Fruit fly (Drosophila melanogaster) whole organism, wandering third instar larva: ENCODE data around the gene t-Grip84.

Experiments
- CG32264 ChIP-seq: fragments of 200-800 bp; sonication (Bioruptor generic); optimal IDR thresholded peaks from 2 replicates; lab custom pipeline; 2016; ENCODE audit warnings: missing biosample characterization, missing genetic modification characterization
- CG9705 ChIP-seq: fragments of 200-800 bp; sonication (Bioruptor generic); optimal IDR thresholded peaks from 2 replicates; lab custom pipeline; 2018; ENCODE audit warnings: missing biosample characterization, mild to moderate bottlenecking, missing genetic modification characterization
- CrebA ChIP-seq: fragments of 200-800 bp; sonication (Bioruptor generic); optimal IDR thresholded peaks from 2 replicates; lab custom pipeline; 2016; ENCODE audit warnings: missing biosample characterization, mild to moderate bottlenecking, missing genetic modification characterization, borderline replicate concordance
- Dfd ChIP-seq: fragments of >200 bp; optimal IDR thresholded peaks from 2 replicates; lab custom pipeline; 2017; ENCODE audit warnings: missing biosample characterization, missing genetic modification characterization
- Dif ChIP-seq: fragments of 200-275, 200-300 bp; sonication (Bioruptor generic); optimal IDR thresholded peaks from 2 replicates; lab custom pipeline; 2018; ENCODE audit warnings: missing biosample characterization, missing genetic modification characterization; ENCODE audit not compliant: partially characterized antibody
- GATAd ChIP-seq: sonication (Bioruptor generic); optimal IDR thresholded peaks from 2 replicates; lab custom pipeline; 2016; ENCODE audit warnings: missing biosample characterization, missing genetic modification characterization
- HLH106 ChIP-seq: fragments of 200-800 bp; optimal IDR thresholded peaks from 3 replicates; lab custom pipeline; 2019; ENCODE audit warnings: missing biosample characterization, mild to moderate bottlenecking, missing genetic modification characterization, moderate library complexity
- Hnf4 ChIP-seq: fragments of 200-800 bp; sonication (Bioruptor generic); optimal IDR thresholded peaks from 2 replicates; lab custom pipeline; 2016; ENCODE audit warnings: missing biosample characterization, mild to moderate bottlenecking, missing genetic modification characterization
- Hr78 ChIP-seq: fragments of >200 bp; optimal IDR thresholded peaks from 2 replicates; lab custom pipeline; 2017; ENCODE audit warnings: missing biosample characterization, missing genetic modification characterization
- Hr83 ChIP-seq: fragments of 200-300 bp; sonication (Bioruptor generic); optimal IDR thresholded peaks from 2 replicates; lab custom pipeline; 2016; ENCODE audit warnings: missing biosample characterization, mild to moderate bottlenecking, missing genetic modification characterization, moderate library complexity; ENCODE audit not compliant: poor library complexity, severe bottlenecking
- Jra ChIP-seq: sonication (Bioruptor generic); optimal IDR thresholded peaks from 2 replicates; lab custom pipeline; 2016; ENCODE audit warnings: missing biosample characterization, missing genetic modification characterization
- Mio ChIP-seq: sonication (Bioruptor generic); optimal IDR thresholded peaks from 2 replicates; lab custom pipeline; 2016; ENCODE audit warnings: missing biosample characterization, missing genetic modification characterization
- Myc ChIP-seq: fragments of >200 bp; optimal IDR thresholded peaks from 2 replicates; lab custom pipeline; 2017
- N ChIP-seq: fragments of >200 bp; optimal IDR thresholded peaks from 2 replicates; lab custom pipeline; 2018; ENCODE audit warnings: missing biosample characterization, missing external identifiers, missing genetic modification characterization
- OdsH ChIP-seq: fragments of 200-800 bp; sonication (Bioruptor generic); optimal IDR thresholded peaks from 2 replicates; lab custom pipeline; 2016; ENCODE audit warnings: missing biosample characterization, mild to moderate bottlenecking, missing genetic modification characterization
- Rel ChIP-seq, 2 experiments: fragments of 200-800 bp; sonication (Bioruptor generic) in 1 of 2; optimal IDR thresholded peaks; 2 replicates in 1 of 2; 3 replicates in 1 of 2; lab custom pipeline; 2016 to 2019; ENCODE audit warnings: mild to moderate bottlenecking in 2 of 2, missing biosample characterization in 2 of 2, missing genetic modification characterization in 2 of 2, moderate library complexity in 1 of 2
- Sp1 ChIP-seq: fragments of 200-800 bp; sonication (Bioruptor generic); optimal IDR thresholded peaks from 3 replicates; lab custom pipeline; 2019; ENCODE audit warnings: missing biosample characterization, mild to moderate bottlenecking, missing genetic modification characterization, moderate library complexity
- Vsx2 ChIP-seq: fragments of 200-300, 225-300 bp; sonication (Bioruptor generic); optimal IDR thresholded peaks from 2 replicates; lab custom pipeline; 2018; ENCODE audit warnings: missing biosample characterization, missing genetic modification characterization; ENCODE audit not compliant: partially characterized antibody
- br ChIP-seq: fragments of 200-800 bp; sonication (Bioruptor generic); optimal IDR thresholded peaks from 2 replicates; lab custom pipeline; 2016; ENCODE audit warnings: missing biosample characterization, missing genetic modification characterization
- brk ChIP-seq: fragments of 200-800 bp; sonication (Bioruptor generic); optimal IDR thresholded peaks from 2 replicates; lab custom pipeline; 2016; ENCODE audit warnings: missing biosample characterization, mild to moderate bottlenecking, missing genetic modification characterization
- dl ChIP-seq, 2 experiments: fragments of 175-275, 200-275 bp in 1 of 2; fragments of 200-275 bp in 1 of 2; sonication (Bioruptor generic); optimal IDR thresholded peaks; lab custom pipeline; 2018; ENCODE audit warnings: mild to moderate bottlenecking in 2 of 2, missing biosample characterization in 2 of 2, missing genetic modification characterization in 2 of 2, moderate library complexity in 2 of 2; ENCODE audit not compliant: partially characterized antibody in 2 of 2, insufficient read depth in 1 of 2
- dmrt93B ChIP-seq: fragments of 200-800 bp; sonication (Bioruptor generic); optimal IDR thresholded peaks from 2 replicates; lab custom pipeline; 2018; ENCODE audit warnings: missing biosample characterization, mild to moderate bottlenecking, missing genetic modification characterization
- dsf ChIP-seq: sonication (Bioruptor generic); optimal IDR thresholded peaks from 2 replicates; lab custom pipeline; 2016; ENCODE audit warnings: missing biosample characterization, missing genetic modification characterization, borderline replicate concordance
- ey ChIP-seq: fragments of 200-800 bp; sonication (Bioruptor generic); optimal IDR thresholded peaks from 2 replicates; lab custom pipeline; 2016; ENCODE audit warnings: missing biosample characterization, missing genetic modification characterization
- foxo ChIP-seq, 2 experiments: fragments of 200-800 bp; sonication (Bioruptor generic); optimal IDR thresholded peaks; 2 replicates in 1 of 2; 3 replicates in 1 of 2; lab custom pipeline; 2016 to 2017; ENCODE audit warnings: missing biosample characterization in 2 of 2, missing genetic modification characterization in 2 of 2
- fru ChIP-seq: fragments of 200-800 bp; sonication (Bioruptor generic); optimal IDR thresholded peaks from 3 replicates; lab custom pipeline; 2016; ENCODE audit warnings: missing biosample characterization, mild to moderate bottlenecking, missing genetic modification characterization
- h ChIP-seq: fragments of 200-800 bp; sonication (Bioruptor generic); optimal IDR thresholded peaks from 3 replicates; lab custom pipeline; 2016; ENCODE audit warnings: missing biosample characterization, mild to moderate bottlenecking, missing genetic modification characterization
- jim ChIP-seq: fragments of 175-275, 200-325 bp; sonication (Bioruptor generic); optimal IDR thresholded peaks from 2 replicates; lab custom pipeline; 2016; ENCODE audit warnings: missing biosample characterization, mild to moderate bottlenecking, missing genetic modification characterization
- lola ChIP-seq: fragments of >200 bp; optimal IDR thresholded peaks from 2 replicates; lab custom pipeline; 2017; ENCODE audit warnings: missing biosample characterization, missing genetic modification characterization
- pan ChIP-seq: fragments of >200 bp; optimal IDR thresholded peaks from 2 replicates; lab custom pipeline; 2017
- psq ChIP-seq: fragments of 200-800 bp; sonication (Bioruptor generic); optimal IDR thresholded peaks from 3 replicates; lab custom pipeline; 2017; ENCODE audit warnings: missing biosample characterization, mild to moderate bottlenecking, missing genetic modification characterization, moderate library complexity
- rgr ChIP-seq: fragments of 200-800 bp; sonication (Bioruptor generic); optimal IDR thresholded peaks from 3 replicates; lab custom pipeline; 2016; ENCODE audit warnings: missing biosample characterization, mild to moderate bottlenecking, missing genetic modification characterization
- sage ChIP-seq: fragments of 200-800 bp; sonication (Bioruptor generic); optimal IDR thresholded peaks from 2 replicates; lab custom pipeline; 2016; ENCODE audit warnings: missing biosample characterization, mild to moderate bottlenecking, missing genetic modification characterization
- sv ChIP-seq: fragments of 200-800 bp; sonication (Bioruptor generic); optimal IDR thresholded peaks from 3 replicates; lab custom pipeline; 2016; ENCODE audit warnings: missing biosample characterization, missing genetic modification characterization
- usp ChIP-seq: fragments of >200 bp; optimal IDR thresholded peaks from 2 replicates; lab custom pipeline; 2017; ENCODE audit warnings: missing biosample characterization, missing genetic modification characterization
- woc ChIP-seq: sonication (Bioruptor generic); optimal IDR thresholded peaks from 2 replicates; lab custom pipeline; 2016; ENCODE audit warnings: missing biosample characterization, mild to moderate bottlenecking, missing genetic modification characterization

The t-Grip84 gene

DNA sequence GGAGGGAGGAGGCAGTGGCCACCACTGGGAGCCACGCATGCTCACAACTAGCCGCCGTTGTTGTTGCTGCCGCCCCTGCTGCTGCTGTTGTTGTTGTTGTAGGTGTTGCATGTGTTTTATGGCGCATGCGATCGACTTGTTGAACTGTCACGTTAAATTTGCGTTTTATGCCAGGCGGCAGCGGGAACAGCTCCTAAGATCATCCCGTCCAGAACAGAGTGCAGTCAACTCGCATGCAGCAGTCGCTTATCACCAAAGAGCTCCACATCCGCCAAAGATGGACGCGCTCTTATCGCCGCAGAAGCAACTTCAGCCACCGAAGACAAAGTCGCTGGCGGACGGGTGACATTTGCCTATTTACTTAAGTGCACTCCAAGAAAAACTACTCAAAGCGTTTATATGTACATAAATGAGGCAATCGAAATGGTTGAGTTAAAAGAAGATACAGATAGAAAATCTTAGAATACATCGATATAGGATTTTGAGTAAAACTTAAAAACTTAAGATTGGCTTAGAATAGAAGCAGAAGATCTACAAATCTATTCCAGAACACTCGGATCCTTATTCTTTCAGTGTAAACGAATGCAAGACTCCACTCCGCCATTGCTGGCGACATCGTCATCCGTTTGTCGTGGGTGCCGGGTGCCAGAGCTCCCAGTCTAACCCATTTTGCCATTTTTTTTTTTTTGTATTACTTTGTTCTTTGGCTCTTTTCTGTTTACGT lies 41.9 kb upstream of the t-Grip84 start:
- TF ChIP-seq Vsx2 (GFP tag; lab: Kevin White, UChicago), result no peak
- TF ChIP-seq ey, result no peak
- no peak for TF ChIP-seq Hnf4 (GFP tag; lab: Kevin White, UChicago)
- no peak for TF ChIP-seq usp (GFP tag; lab: Kevin White, UChicago)
- no peak for TF ChIP-seq brk (GFP tag; lab: Kevin White, UChicago)
- TF ChIP-seq psq, result no peak
- TF ChIP-seq lola, result no peak
- no peak for TF ChIP-seq h (GFP tag; lab: Kevin White, UChicago)
- TF ChIP-seq Mio (GFP tag; lab: Kevin White, UChicago), result no peak
- TF ChIP-seq N, result no peak
- no peak for TF ChIP-seq dsf (GFP tag; lab: Kevin White, UChicago)
- TF ChIP-seq sage (GFP tag; lab: Kevin White, UChicago), result no peak
- TF ChIP-seq woc (GFP tag; lab: Kevin White, UChicago), result no peak

DNA sequence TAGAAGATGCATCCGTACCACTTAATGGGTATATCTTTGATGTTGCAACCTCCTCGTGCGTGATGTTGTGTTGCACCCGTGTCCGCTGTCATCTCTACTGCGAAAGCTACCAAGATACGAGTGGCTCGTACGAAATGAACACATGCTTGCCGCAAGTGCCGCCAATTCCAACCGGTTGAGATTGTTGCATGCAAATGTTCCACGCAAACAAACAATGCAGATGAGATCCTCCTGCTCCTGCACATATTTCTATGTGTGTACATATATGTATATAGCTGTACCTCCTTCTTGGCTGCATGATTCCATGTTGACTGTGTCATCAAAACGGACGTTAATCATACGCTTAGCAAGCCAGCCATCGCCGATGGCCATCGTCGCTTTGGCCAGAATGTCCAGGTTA lies 39.2 kb upstream of the t-Grip84 start:
- TF ChIP-seq Rel (GFP tag; optimal IDR thresholded peaks at IDR 0.05; lab: Kevin White, UChicago), result no peak
- TF ChIP-seq Rel (tag; optimal IDR thresholded peaks at IDR 0.05; lab: Kevin White, UChicago), result no peak
- TF ChIP-seq Hr78, result no peak
- no peak for TF ChIP-seq HLH106
- no peak for TF ChIP-seq dsf (GFP tag; lab: Kevin White, UChicago)
- TF ChIP-seq CG32264 (GFP tag; lab: Kevin White, UChicago), result no peak
- no peak for TF ChIP-seq Myc
- no peak for TF ChIP-seq lola
- no peak for TF ChIP-seq sv (GFP tag; lab: Kevin White, UChicago)
- TF ChIP-seq psq, result no peak
- TF ChIP-seq foxo (GFP tag; optimal IDR thresholded peaks at IDR 0.05; lab: Kevin White, UChicago), result no peak
- no peak for TF ChIP-seq dmrt93B (GFP tag; lab: Kevin White, UChicago)
- TF ChIP-seq CrebA, result no peak
- TF ChIP-seq Hnf4 (GFP tag; lab: Kevin White, UChicago), result no peak
- TF ChIP-seq Hr83 (GFP tag; lab: Kevin White, UChicago), result no peak
- TF ChIP-seq Vsx2 (GFP tag; lab: Kevin White, UChicago), result no peak
- TF ChIP-seq jim, result no peak
- TF ChIP-seq Mio (GFP tag; lab: Kevin White, UChicago), result no peak
- no peak for TF ChIP-seq ey
- no peak for TF ChIP-seq N

DNA sequence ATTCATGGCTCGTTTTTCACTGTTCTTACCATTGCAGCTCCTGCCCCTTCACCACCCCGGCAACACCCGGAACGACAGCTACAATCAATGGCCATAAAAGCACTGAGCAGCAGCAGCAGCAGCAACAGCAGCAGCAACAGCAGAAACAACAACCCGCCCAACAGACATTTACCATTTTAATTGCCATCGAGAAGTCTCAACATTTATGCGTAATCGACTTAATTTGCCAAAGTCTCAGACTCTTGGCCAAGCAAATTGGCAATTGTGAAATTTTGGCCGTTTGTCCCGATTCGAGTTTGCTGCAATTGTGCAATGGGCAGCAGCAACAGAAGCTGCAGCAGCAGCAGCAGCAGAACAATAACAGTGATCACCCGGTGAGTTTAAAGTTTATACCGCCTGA lies 33.8 kb upstream of the t-Grip84 start:
- TF ChIP-seq lola, result no peak
- TF ChIP-seq pan (lab: Kevin White, UChicago), result no peak
- TF ChIP-seq Dfd, result peak; percentile 91
- no peak for TF ChIP-seq ey
- TF ChIP-seq HLH106, result no peak
- TF ChIP-seq OdsH (GFP tag; lab: Kevin White, UChicago), result no peak

DNA sequence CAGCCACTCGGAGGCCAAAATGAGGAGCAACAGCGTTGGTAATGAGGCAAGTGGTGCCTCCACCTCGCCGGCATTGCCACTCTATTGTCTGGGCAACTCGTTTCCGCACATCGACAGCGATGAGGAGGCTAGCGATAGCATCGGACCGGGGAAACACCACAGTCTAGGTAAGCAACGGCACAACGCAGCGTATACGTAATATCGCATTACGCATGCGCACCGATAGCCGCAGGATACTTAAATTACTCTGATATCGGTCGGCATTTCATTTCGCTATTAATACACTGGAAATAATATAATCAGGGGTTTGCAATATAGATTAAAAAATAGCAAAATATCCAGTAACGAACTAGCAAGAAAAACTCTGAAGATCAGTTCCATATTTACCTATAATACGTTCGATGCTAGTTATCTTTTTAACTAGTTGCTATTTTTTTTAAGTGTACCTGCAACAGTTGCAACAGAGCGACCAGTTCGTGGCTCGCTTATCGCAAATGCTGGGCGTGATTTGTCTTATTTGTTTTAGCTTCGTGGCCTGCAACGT lies 26.7 kb upstream of the t-Grip84 start:
- TF ChIP-seq woc (GFP tag; lab: Kevin White, UChicago) (no peak), GATAd (GFP tag; lab: Kevin White, UChicago) (no peak), CG32264 (GFP tag; lab: Kevin White, UChicago) (no peak), br (no peak), Vsx2 (GFP tag; lab: Kevin White, UChicago) (no peak), dmrt93B (GFP tag; lab: Kevin White, UChicago) (no peak), HLH106 (no peak)

DNA sequence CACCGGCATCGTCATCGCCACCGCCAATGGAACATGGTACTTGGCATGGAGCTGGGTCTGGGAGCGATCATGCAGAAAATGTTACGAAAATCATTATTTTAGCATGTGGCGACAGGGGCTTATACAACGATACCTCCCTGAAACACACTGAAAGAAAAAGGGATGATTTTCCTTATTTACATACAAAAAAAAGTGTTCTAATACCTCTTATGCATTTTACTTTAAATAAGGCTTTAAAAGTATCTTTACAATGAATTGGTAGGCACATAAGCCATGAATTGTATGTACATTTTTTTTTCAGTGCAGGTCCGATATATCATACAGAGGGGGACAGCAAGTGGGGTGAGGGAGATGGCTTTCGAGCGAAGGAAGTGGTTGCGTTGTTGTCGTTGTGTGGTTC lies 23.4 kb upstream of the t-Grip84 start:
- peak; percentile 89 for TF ChIP-seq fru (GFP tag; lab: Kevin White, UChicago)
- peak; percentile 63 for TF ChIP-seq dmrt93B (GFP tag; lab: Kevin White, UChicago)
- TF ChIP-seq dl (GFP tag; optimal IDR thresholded peaks at IDR 0.05; lab: Kevin White, UChicago; ENCODE audit: insufficient read depth in 1 of 2, partially characterized antibody in 2 of 2), result no peak
- TF ChIP-seq sage (GFP tag; lab: Kevin White, UChicago), result peak; percentile 41
- TF ChIP-seq br, result peak; percentile 84
- peak; percentile 86 for TF ChIP-seq OdsH (GFP tag; lab: Kevin White, UChicago)
- peak; percentile 77 for TF ChIP-seq Sp1 (GFP tag; lab: Kevin White, UChicago)
- TF ChIP-seq CG32264 (GFP tag; lab: Kevin White, UChicago), result peak; percentile 56
- TF ChIP-seq Vsx2 (GFP tag; lab: Kevin White, UChicago), result no peak
- TF ChIP-seq HLH106, result peak; percentile 69
- peak; percentile 88 for TF ChIP-seq Hnf4 (GFP tag; lab: Kevin White, UChicago)
- peak; percentile 77 for TF ChIP-seq Jra (GFP tag; lab: Kevin White, UChicago)
- TF ChIP-seq woc (GFP tag; lab: Kevin White, UChicago), result peak; percentile 77
- TF ChIP-seq ey, result peak; percentile 88
- TF ChIP-seq foxo (GFP tag; optimal IDR thresholded peaks at IDR 0.05; lab: Kevin White, UChicago), result peak in 1 of 2 experiments; percentile 90
- no peak for TF ChIP-seq Dif
- TF ChIP-seq CrebA, result peak; percentile 15
- peak; percentile 57 for TF ChIP-seq CG9705 (GFP tag; lab: Kevin White, UChicago)
- peak; percentile 93 for TF ChIP-seq h (GFP tag; lab: Kevin White, UChicago)
- peak; percentile 77 for TF ChIP-seq psq
- TF ChIP-seq rgr (GFP tag; lab: Kevin White, UChicago), result peak; percentile 88
- TF ChIP-seq usp (GFP tag; lab: Kevin White, UChicago), result no peak
- no peak for TF ChIP-seq jim
- TF ChIP-seq N, result no peak
- TF ChIP-seq GATAd (GFP tag; lab: Kevin White, UChicago), result peak; percentile 32
- peak; percentile 81 for TF ChIP-seq brk (GFP tag; lab: Kevin White, UChicago)
- TF ChIP-seq dsf (GFP tag; lab: Kevin White, UChicago), result no peak
